Worm (Caenorhabditis elegans) whole organism, L1 larva: ENCODE measurements around the gene Y26E6A.3.

Experiments
- C34B4.2 ChIP-seq: sonication (generic microtip); optimal IDR thresholded peaks from 2 replicates; lab custom pipeline; 2017; ENCODE audit warnings: mild to moderate bottlenecking, missing genetic modification characterization, missing compliant biosample characterization
- ceh-88 ChIP-seq: fragments of 200-800 bp; sonication (Bioruptor generic); IDR thresholded peaks from 2 replicates; pipeline ENCODE4 v1.3.6; 2022; ENCODE audit warnings: missing genetic modification characterization, missing compliant biosample characterization
- ces-1 ChIP-seq: fragments of 150-350 bp; optimal IDR thresholded peaks from 2 replicates; lab custom pipeline; 2014; ENCODE audit warnings: missing biosample characterization, missing genetic modification reagents, missing genetic modification characterization
- dpl-1 ChIP-seq, 3 experiments: fragments of 150-350 bp in 2 of 3; sonication (generic microtip) in 1 of 3; optimal IDR thresholded peaks; 2 replicates each; lab custom pipeline; 2014 to 2017; ENCODE audit warnings: missing biosample characterization in 3 of 3, missing genetic modification characterization in 3 of 3, missing genetic modification reagents in 3 of 3
- dsc-1 ChIP-seq: sonication (generic microtip); optimal IDR thresholded peaks from 2 replicates; lab custom pipeline; 2016; ENCODE audit warnings: mild to moderate bottlenecking, missing genetic modification characterization, missing compliant biosample characterization
- efl-1 ChIP-seq, 4 experiments: fragments of 150-350 bp; optimal IDR thresholded peaks in 3 of 4; peaks in 1 of 4; 1 replicate in 1 of 4; 2 replicates in 3 of 4; lab custom pipeline; 2014; ENCODE audit warnings: missing biosample characterization in 2 of 4, missing genetic modification characterization in 2 of 4, missing genetic modification reagents in 2 of 4
- efl-3 ChIP-seq: fragments of 200-800 bp; sonication (Bioruptor generic); optimal IDR thresholded peaks from 2 replicates; lab custom pipeline; 2018; ENCODE audit warnings: mild to moderate bottlenecking, missing genetic modification characterization, missing compliant biosample characterization
- egl-13 ChIP-seq: sonication (generic microtip); optimal IDR thresholded peaks from 2 replicates; lab custom pipeline; 2016; ENCODE audit warnings: missing genotype, missing genetic modification reagents, missing genetic modification characterization, missing compliant biosample characterization
- egl-27 ChIP-seq, 2 experiments: fragments of 150-350 bp in 1 of 2; sonication (generic microtip); optimal IDR thresholded peaks; 3 replicates each; lab custom pipeline; 2017 to 2018; ENCODE audit warnings: missing biosample characterization in 2 of 2, missing genetic modification characterization in 2 of 2, missing genetic modification reagents in 2 of 2
- elt-3 ChIP-seq, 6 experiments: fragments of 150-350 bp in 1 of 6; sonication (generic microtip); optimal IDR thresholded peaks; 2 replicates each; lab custom pipeline; 2017 to 2018; ENCODE audit warnings: missing biosample characterization in 6 of 6, missing genetic modification characterization in 6 of 6, inconsistent platforms in 1 of 6
- ets-5 ChIP-seq: fragments of 200-800 bp; sonication (Bioruptor generic); IDR thresholded peaks from 2 replicates; pipeline ENCODE4 v1.3.6; 2022; ENCODE audit warnings: missing genetic modification characterization, missing compliant biosample characterization
- fkh-4 ChIP-seq: sonication (generic microtip); optimal IDR thresholded peaks from 2 replicates; lab custom pipeline; 2016; ENCODE audit warnings: missing compliant biosample characterization, missing genetic modification characterization, borderline replicate concordance
- fkh-8 ChIP-seq: sonication (generic microtip); optimal IDR thresholded peaks from 2 replicates; lab custom pipeline; 2016; ENCODE audit warnings: mild to moderate bottlenecking, missing genetic modification characterization, missing compliant biosample characterization
- fos-1 ChIP-seq: fragments of 150-350 bp; optimal IDR thresholded peaks from 2 replicates; lab custom pipeline; 2014; ENCODE audit warnings: missing biosample characterization, missing genetic modification characterization
- grh-1 ChIP-seq: fragments of 200-800 bp; sonication (Bioruptor generic); IDR thresholded peaks from 2 replicates; pipeline ENCODE4 v1.3.6; 2022; ENCODE audit warnings: missing genetic modification reagents, missing genetic modification characterization, missing compliant biosample characterization
- hlh-17 ChIP-seq: fragments of 200-800 bp; sonication (Bioruptor generic); optimal IDR thresholded peaks from 2 replicates; lab custom pipeline; 2018; ENCODE audit warnings: missing genetic modification characterization, mild to moderate bottlenecking, missing compliant biosample characterization, moderate library complexity, borderline replicate concordance
- hpl-2 ChIP-seq: fragments of 150-350 bp; optimal IDR thresholded peaks from 2 replicates; lab custom pipeline; 2014; ENCODE audit warnings: missing biosample characterization, missing genetic modification reagents, missing genetic modification characterization
- irx-1 ChIP-seq: sonication (generic microtip); optimal IDR thresholded peaks from 2 replicates; lab custom pipeline; 2016; ENCODE audit warnings: missing genetic modification characterization, missing compliant biosample characterization
- lin-13 ChIP-seq: fragments of 150-350 bp; optimal IDR thresholded peaks from 2 replicates; lab custom pipeline; 2014; ENCODE audit warnings: missing biosample characterization, missing genetic modification reagents, missing genetic modification characterization
- lin-14 ChIP-seq: fragments of 200-800 bp; sonication (Bioruptor generic); optimal IDR thresholded peaks from 2 replicates; lab custom pipeline; 2018; ENCODE audit warnings: mild to moderate bottlenecking, missing genetic modification characterization, moderate library complexity, missing compliant biosample characterization
- lin-15B ChIP-seq: fragments of 150-350 bp; sonication (generic microtip); optimal IDR thresholded peaks from 3 replicates; lab custom pipeline; 2014; ENCODE audit warnings: missing biosample characterization, missing genetic modification characterization
- lin-35 ChIP-seq, 2 experiments: fragments of 150-350 bp; optimal IDR thresholded peaks; 2 replicates each; lab custom pipeline; 2014; ENCODE audit warnings: missing biosample characterization in 2 of 2, missing genetic modification characterization in 2 of 2, missing genetic modification reagents in 2 of 2
- lsy-2 ChIP-seq, 2 experiments: fragments of 150-350 bp; optimal IDR thresholded peaks; 2 replicates each; lab custom pipeline; 2014; ENCODE audit warnings: missing biosample characterization in 2 of 2, missing genetic modification characterization in 2 of 2
- mab-9 ChIP-seq: fragments of 200-800 bp; sonication (Bioruptor generic); IDR thresholded peaks from 2 replicates; pipeline ENCODE4 v1.3.6; 2022; ENCODE audit warnings: missing genetic modification reagents, missing genetic modification characterization, missing compliant biosample characterization
- mdl-1 ChIP-seq, 2 experiments: fragments of 150-350 bp; optimal IDR thresholded peaks; 2 replicates each; lab custom pipeline; 2014 to 2017; ENCODE audit warnings: missing biosample characterization in 2 of 2, missing genetic modification characterization in 2 of 2, inconsistent platforms in 1 of 2
- nhr-20 ChIP-seq: sonication (generic microtip); optimal IDR thresholded peaks from 2 replicates; lab custom pipeline; 2016; ENCODE audit warnings: mild to moderate bottlenecking, missing genetic modification characterization, missing compliant biosample characterization
- nhr-28 ChIP-seq: fragments of 150-350 bp; optimal IDR thresholded peaks from 2 replicates; lab custom pipeline; 2014; ENCODE audit warnings: missing biosample characterization, missing genetic modification characterization
- nhr-47 ChIP-seq: sonication (generic microtip); optimal IDR thresholded peaks from 2 replicates; lab custom pipeline; 2016; ENCODE audit warnings: mild to moderate bottlenecking, missing genetic modification characterization, moderate library complexity, missing compliant biosample characterization
- nhr-71 ChIP-seq: sonication (generic microtip); optimal IDR thresholded peaks from 2 replicates; lab custom pipeline; 2016; ENCODE audit warnings: mild to moderate bottlenecking, missing genetic modification characterization, moderate library complexity, missing compliant biosample characterization
- nhr-76 ChIP-seq: sonication (generic microtip); optimal IDR thresholded peaks from 2 replicates; lab custom pipeline; 2017; ENCODE audit warnings: missing biosample characterization, missing genetic modification characterization
- nhr-77 ChIP-seq: fragments of 150-350 bp; optimal IDR thresholded peaks from 2 replicates; lab custom pipeline; 2014; ENCODE audit warnings: missing biosample characterization, missing genetic modification characterization
- skn-1 ChIP-seq: fragments of 150-350 bp; optimal IDR thresholded peaks from 2 replicates; lab custom pipeline; 2014; ENCODE audit warnings: missing biosample characterization, missing genetic modification characterization
- snpc-4 ChIP-seq: fragments of 150-350 bp; optimal IDR thresholded peaks from 2 replicates; lab custom pipeline; 2014; ENCODE audit warnings: missing biosample characterization, missing genetic modification characterization
- snu-23 ChIP-seq: sonication (generic microtip); optimal IDR thresholded peaks from 2 replicates; lab custom pipeline; 2016; ENCODE audit warnings: missing genetic modification characterization, missing compliant biosample characterization
- sox-4 ChIP-seq: sonication (generic microtip); optimal IDR thresholded peaks from 2 replicates; lab custom pipeline; 2016; ENCODE audit warnings: missing genetic modification characterization, missing compliant biosample characterization
- sup-37 ChIP-seq: fragments of 200-800 bp; sonication (Bioruptor generic); optimal IDR thresholded peaks from 2 replicates; lab custom pipeline; 2018; ENCODE audit warnings: mild to moderate bottlenecking, missing genetic modification characterization, missing compliant biosample characterization
- swsn-7 ChIP-seq: sonication (generic microtip); optimal IDR thresholded peaks from 2 replicates; lab custom pipeline; 2016; ENCODE audit warnings: missing genetic modification characterization, missing compliant biosample characterization
- tbx-2 ChIP-seq: sonication (generic microtip); optimal IDR thresholded peaks from 2 replicates; lab custom pipeline; 2016; ENCODE audit warnings: missing genetic modification characterization, missing compliant biosample characterization
- unc-130 ChIP-seq: fragments of 150-350 bp; optimal IDR thresholded peaks from 2 replicates; lab custom pipeline; 2017; ENCODE audit warnings: missing biosample characterization, missing genetic modification characterization, inconsistent platforms
- unc-30 ChIP-seq: sonication (generic microtip); optimal IDR thresholded peaks from 2 replicates; lab custom pipeline; 2017; ENCODE audit warnings: missing biosample characterization, missing genetic modification characterization
- vab-15 ChIP-seq: sonication (generic microtip); optimal IDR thresholded peaks from 2 replicates; lab custom pipeline; 2017; ENCODE audit warnings: missing genotype, mild to moderate bottlenecking, missing genetic modification characterization, missing compliant biosample characterization
- ztf-4 ChIP-seq: fragments of 150-350 bp; optimal IDR thresholded peaks from 2 replicates; lab custom pipeline; 2014; ENCODE audit warnings: missing biosample characterization, missing genetic modification characterization

Gene Y26E6A.3

DNA sequence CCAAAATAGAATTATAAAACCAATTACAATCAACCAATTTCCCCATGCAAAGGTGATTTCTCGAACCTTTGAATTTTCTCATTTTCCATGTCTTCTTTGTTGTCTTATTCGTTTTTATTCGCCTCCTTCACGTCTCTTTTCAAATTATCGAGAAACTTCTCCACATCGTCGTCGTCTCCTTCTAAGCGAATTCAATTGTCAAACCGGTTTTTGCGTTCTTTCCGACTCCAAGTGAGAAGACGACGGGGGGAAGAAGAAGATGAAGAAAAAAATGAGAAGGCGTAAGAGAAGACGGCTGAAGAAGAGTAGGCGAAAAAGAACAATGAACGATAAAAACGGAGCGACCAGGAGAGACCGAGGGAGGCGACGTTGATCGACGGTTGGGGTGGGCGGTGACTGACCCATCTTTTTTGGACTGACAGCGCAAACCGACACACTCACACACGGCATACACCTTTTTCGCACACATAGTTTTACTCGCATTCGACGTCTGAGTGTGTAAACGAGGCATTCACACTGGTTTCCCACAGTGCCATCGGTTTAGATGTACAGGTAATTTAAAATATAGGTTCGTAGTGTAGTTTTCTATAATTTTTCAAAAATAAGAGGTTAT, 10.7 kb upstream of the Y26E6A.3 start (continued):
- TF ChIP-seq fos-1 (tag; lab: Kevin White, UChicago): peak; percentile 7
- no peak for TF ChIP-seq C34B4.2 (tag; lab: Kevin White, UChicago)
- TF ChIP-seq mdl-1 (tag; optimal IDR thresholded peaks at IDR 0.05; lab: Kevin White, UChicago): peak in 1 of 2 experiments; percentile 52
- TF ChIP-seq lin-14 (GFP tag; lab: Kevin White, UChicago): peak; percentile 92
- no peak for TF ChIP-seq vab-15 (tag; lab: Kevin White, UChicago)
- TF ChIP-seq nhr-76: no peak
- TF ChIP-seq egl-13 (tag; lab: Kevin White, UChicago): no peak
- TF ChIP-seq nhr-77 (tag; lab: Kevin White, UChicago): peak; percentile 16
- TF ChIP-seq hlh-17: no peak
- TF ChIP-seq fkh-4: no peak
- TF ChIP-seq ets-5 (GFP tag; lab: Robert Waterston, UW): no peak
- no peak for TF ChIP-seq ceh-88 (GFP tag; lab: Robert Waterston, UW)
- no peak for TF ChIP-seq irx-1 (tag; lab: Kevin White, UChicago)
- TF ChIP-seq egl-27 (tag; optimal IDR thresholded peaks at IDR 0.05; lab: Kevin White, UChicago): no peak
- TF ChIP-seq sup-37: no peak
- peak; percentile 58 for TF ChIP-seq nhr-47
- peak; percentile 99 for TF ChIP-seq grh-1 (GFP tag; lab: Robert Waterston, UW)
- no peak for TF ChIP-seq efl-3
- TF ChIP-seq ces-1 (GFP tag; lab: Kevin White, UChicago): no peak

DNA sequence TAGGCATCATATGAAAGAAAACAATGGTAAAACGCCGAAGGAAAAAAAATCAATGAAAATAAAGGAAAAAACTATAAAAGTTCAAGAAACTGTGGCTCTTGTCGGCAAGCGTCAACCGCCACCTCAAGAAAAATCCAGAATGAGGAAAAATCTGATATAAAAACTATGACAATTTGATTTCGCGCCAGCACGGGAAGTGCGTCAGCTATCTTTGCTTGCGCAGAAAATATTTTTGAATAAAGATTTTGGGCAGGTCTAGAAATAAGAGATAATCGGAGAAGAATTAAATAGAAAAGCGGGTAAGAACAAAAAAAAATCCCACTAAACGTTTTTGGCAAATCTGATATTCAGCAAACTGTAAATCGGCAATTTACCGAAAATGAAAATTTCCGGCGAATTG, 8.4 kb upstream of the Y26E6A.3 start:
- TF ChIP-seq lin-15B (tag; lab: Kevin White, UChicago) (peak; percentile 0), elt-3 (tag; optimal IDR thresholded peaks at IDR 0.05; lab: Kevin White, UChicago) (peak in 2 of 6 experiments; percentile 58 to 82), fkh-8 (peak; percentile 6), sox-4 (tag; lab: Kevin White, UChicago) (no peak), lin-35 (GFP tag; optimal IDR thresholded peaks at IDR 0.05; lab: Kevin White, UChicago) (peak; percentile 47 to 72), nhr-47 (peak; percentile 29), dpl-1 (GFP tag; optimal IDR thresholded peaks at IDR 0.05; lab: Kevin White, UChicago) (peak; percentile 67 to 74 (median 67)), hpl-2 (GFP tag; lab: Kevin White, UChicago) (no peak), C34B4.2 (tag; lab: Kevin White, UChicago) (no peak), tbx-2 (tag; lab: Kevin White, UChicago) (no peak), nhr-28 (tag; lab: Kevin White, UChicago) (no peak), snu-23 (GFP tag; lab: Kevin White, UChicago) (peak; percentile 12), snpc-4 (no peak), lsy-2 (tag; optimal IDR thresholded peaks at IDR 0.05; lab: Kevin White, UChicago) (peak in 1 of 2 experiments; percentile 28), grh-1 (GFP tag; lab: Robert Waterston, UW) (0 out of 2 replicates have a peak, but pooled peaks have one; percentile 7), skn-1 (tag; lab: Kevin White, UChicago) (peak; percentile 33), lin-13 (GFP tag; lab: Kevin White, UChicago) (no peak), ztf-4 (tag; lab: Kevin White, UChicago) (no peak), lin-14 (GFP tag; lab: Kevin White, UChicago) (peak; percentile 4), dsc-1 (peak; percentile 18), unc-30 (tag; lab: Kevin White, UChicago) (no peak), vab-15 (tag; lab: Kevin White, UChicago) (no peak), nhr-76 (no peak), fos-1 (tag; lab: Kevin White, UChicago) (no peak), swsn-7 (tag; lab: Kevin White, UChicago) (no peak), efl-1 (optimal IDR thresholded peaks at IDR 0.05; lab: Kevin White, UChicago) (peak; percentile 49 to 64), efl-1 (GFP tag; optimal IDR thresholded peaks at IDR 0.05 in 1 of 2; lab: Kevin White, UChicago) (peak; percentile 71 to 96), nhr-71 (tag; lab: Kevin White, UChicago) (peak; percentile 27), unc-130 (tag; lab: Kevin White, UChicago) (no peak), nhr-20 (tag; lab: Kevin White, UChicago) (peak; percentile 15), mab-9 (GFP tag; lab: Robert Waterston, UW) (no peak)
